Fruit fly (Drosophila melanogaster) whole organism, embryonic: ENCODE measurements around the gene CG9682.

ENCODE experiments used
- ATbp ChIP-seq: fragments of 200-800 bp; sonication (Bioruptor generic); optimal IDR thresholded peaks from 2 replicates; lab custom pipeline; 2017; ENCODE audit warnings: missing biosample characterization, mild to moderate bottlenecking, missing genetic modification characterization, missing genetic modification reagents
- Abd-B ChIP-seq: fragments of 200-800 bp; sonication (Bioruptor generic); optimal IDR thresholded peaks from 2 replicates; lab custom pipeline; 2018; ENCODE audit warnings: missing biosample characterization, mild to moderate bottlenecking, missing genetic modification characterization, moderate library complexity
- Antp ChIP-seq: fragments of 200-800 bp; sonication (Bioruptor generic); optimal IDR thresholded peaks from 3 replicates; lab custom pipeline; 2016; ENCODE audit warnings: missing biosample characterization, missing genetic modification characterization
- Awh ChIP-seq: fragments of 200-800 bp; sonication (Bioruptor generic); IDR thresholded peaks from 2 replicates; pipeline ENCODE4, ENCODE4 v1.3.6; 2022; ENCODE audit warnings: missing biosample characterization, missing genetic modification characterization
- CG10565 ChIP-seq: fragments of 200-800 bp; sonication (Bioruptor generic); optimal IDR thresholded peaks from 3 replicates; lab custom pipeline; 2016; ENCODE audit warnings: missing biosample characterization, mild to moderate bottlenecking, missing genetic modification characterization
- CG12299 ChIP-seq: fragments of 200-800 bp; sonication (Bioruptor generic); optimal IDR thresholded peaks from 2 replicates; lab custom pipeline; 2018; ENCODE audit warnings: missing biosample characterization, mild to moderate bottlenecking, missing genetic modification characterization
- CG13123 ChIP-seq: fragments of 200-800 bp; sonication (Bioruptor generic); optimal IDR thresholded peaks from 2 replicates; lab custom pipeline; 2016; ENCODE audit warnings: missing biosample characterization, missing genetic modification characterization
- CG13775 ChIP-seq: fragments of 200-800 bp; sonication (Bioruptor generic); optimal IDR thresholded peaks from 3 replicates; lab custom pipeline; 2017; ENCODE audit warnings: missing biosample characterization, mild to moderate bottlenecking, missing genetic modification characterization
- CG15479 ChIP-seq: fragments of 200-800 bp; sonication (Bioruptor generic); optimal IDR thresholded peaks from 3 replicates; lab custom pipeline; 2019; ENCODE audit warnings: missing biosample characterization, mild to moderate bottlenecking, missing genetic modification characterization, moderate library complexity
- CG17359 ChIP-seq: fragments of 200-800 bp; sonication (Bioruptor generic); optimal IDR thresholded peaks from 3 replicates; lab custom pipeline; 2018; ENCODE audit warnings: missing biosample characterization, mild to moderate bottlenecking, missing genetic modification characterization, moderate library complexity
- CG17361 ChIP-seq: fragments of 200-800 bp; sonication (Bioruptor generic); IDR thresholded peaks from 3 replicates; pipeline ENCODE4 v1.3.6; 2022; ENCODE audit warnings: missing biosample characterization, missing genetic modification characterization
- CG17568 ChIP-seq: fragments of 200-800 bp; sonication (Bioruptor generic); optimal IDR thresholded peaks from 2 replicates; lab custom pipeline; 2018; ENCODE audit warnings: missing biosample characterization, mild to moderate bottlenecking, missing genetic modification characterization, moderate library complexity
- CG17802 ChIP-seq: fragments of 200-800 bp; sonication (Bioruptor generic); optimal IDR thresholded peaks from 2 replicates; lab custom pipeline; 2018; ENCODE audit warnings: missing biosample characterization, mild to moderate bottlenecking, missing genetic modification characterization, moderate library complexity
- CG1792 ChIP-seq: fragments of 200-800 bp; sonication (Bioruptor generic); optimal IDR thresholded peaks from 2 replicates; lab custom pipeline; 2016; ENCODE audit warnings: missing biosample characterization, missing genetic modification characterization
- CG32767 ChIP-seq: fragments of 200-800 bp; sonication (Bioruptor generic); IDR thresholded peaks from 2 replicates; pipeline ENCODE4 v1.3.6; 2022; ENCODE audit warnings: missing biosample characterization, missing genetic modification characterization
- CG3407 ChIP-seq: fragments of 200-800 bp; sonication (Bioruptor generic); optimal IDR thresholded peaks from 2 replicates; lab custom pipeline; 2018; ENCODE audit warnings: missing biosample characterization, mild to moderate bottlenecking, missing genetic modification characterization
- CG42726 ChIP-seq: fragments of 200-800 bp; sonication (Bioruptor generic); IDR thresholded peaks from 2 replicates; pipeline ENCODE4 v1.3.6; 2022; ENCODE audit warnings: missing biosample characterization, missing genetic modification characterization; ENCODE audit not compliant: partially characterized antibody
- CG6175 ChIP-seq: fragments of 200-800 bp; sonication (Bioruptor generic); IDR thresholded peaks from 3 replicates; pipeline ENCODE4 v1.3.6; 2022; ENCODE audit warnings: missing biosample characterization, missing genetic modification characterization
- CG7745 ChIP-seq: fragments of 200-800 bp; sonication (Bioruptor generic); optimal IDR thresholded peaks from 2 replicates; lab custom pipeline; 2018; ENCODE audit warnings: missing biosample characterization, mild to moderate bottlenecking, missing genetic modification characterization, moderate library complexity
- CG8924 ChIP-seq: fragments of 200-800 bp; optimal IDR thresholded peaks from 3 replicates; lab custom pipeline; 2019; ENCODE audit warnings: missing biosample characterization, mild to moderate bottlenecking, missing genetic modification characterization, moderate library complexity
- CG9727 ChIP-seq: fragments of 200-800 bp; sonication (Bioruptor generic); optimal IDR thresholded peaks from 3 replicates; lab custom pipeline; 2017; ENCODE audit warnings: missing biosample characterization, mild to moderate bottlenecking, missing genetic modification characterization
- Drgx ChIP-seq: fragments of 200-800 bp; sonication (Bioruptor generic); IDR thresholded peaks from 2 replicates; pipeline ENCODE4 v1.3.6; 2022; ENCODE audit warnings: missing biosample characterization, missing genetic modification characterization
- H2.0 ChIP-seq: fragments of 200-800 bp; sonication (Bioruptor generic); IDR thresholded peaks from 2 replicates; pipeline ENCODE4 v1.3.6; 2022; ENCODE audit warnings: missing biosample characterization, missing genetic modification characterization
- Hr51 ChIP-seq, 2 experiments: fragments of 200-800 bp; sonication (Bioruptor generic); optimal IDR thresholded peaks; 2 replicates in 1 of 2; 3 replicates in 1 of 2; lab custom pipeline; 2016 to 2018; ENCODE audit warnings: missing biosample characterization in 2 of 2, missing genetic modification characterization in 2 of 2, mild to moderate bottlenecking in 1 of 2, moderate library complexity in 1 of 2
- Hsf ChIP-seq: fragments of 200-800 bp; sonication (Bioruptor generic); optimal IDR thresholded peaks from 3 replicates; lab custom pipeline; 2016; ENCODE audit warnings: missing biosample characterization, missing genetic modification characterization
- NC2β ChIP-seq: fragments of 200-800 bp; sonication (Bioruptor generic); optimal IDR thresholded peaks from 2 replicates; lab custom pipeline; 2016; ENCODE audit warnings: missing biosample characterization, missing genetic modification characterization
- Nf-YC ChIP-seq: fragments of 200-800 bp; optimal IDR thresholded peaks from 3 replicates; lab custom pipeline; 2019; ENCODE audit warnings: missing biosample characterization, mild to moderate bottlenecking, missing genetic modification characterization, moderate library complexity
- Sox100B ChIP-seq: fragments of 200-800 bp; sonication (Bioruptor generic); optimal IDR thresholded peaks from 3 replicates; lab custom pipeline; 2018; ENCODE audit warnings: missing biosample characterization, mild to moderate bottlenecking, missing genetic modification characterization
- Spps ChIP-seq: fragments of 200-800 bp; sonication (Bioruptor generic); optimal IDR thresholded peaks from 2 replicates; lab custom pipeline; 2018; ENCODE audit warnings: missing biosample characterization, mild to moderate bottlenecking, missing genetic modification characterization
- Tbp ChIP-seq: fragments of >200 bp; optimal IDR thresholded peaks from 2 replicates; lab custom pipeline; 2018; ENCODE audit warnings: missing biosample characterization, missing genetic modification characterization
- ap ChIP-seq: fragments of 200-800 bp; sonication (Bioruptor generic); IDR thresholded peaks from 2 replicates; pipeline ENCODE4 v1.3.6; 2022; ENCODE audit warnings: missing biosample characterization, missing genetic modification characterization
- ci ChIP-seq: fragments of 200-800 bp; sonication (Bioruptor generic); IDR thresholded peaks from 3 replicates; pipeline ENCODE4 v1.3.6; 2022; ENCODE audit warnings: missing biosample characterization, missing genetic modification characterization
- crc ChIP-seq: fragments of 200-800 bp; sonication (Bioruptor generic); optimal IDR thresholded peaks from 2 replicates; lab custom pipeline; 2016; ENCODE audit warnings: missing biosample characterization, missing genetic modification characterization
- croc ChIP-seq: fragments of 200-800 bp; sonication (Bioruptor generic); conservative IDR thresholded peaks from 3 replicates; pipeline ENCODE4 v1.3.6; 2022; ENCODE audit warnings: missing biosample characterization, missing genetic modification characterization
- ems ChIP-seq: fragments of 200-800 bp; sonication (Bioruptor generic); optimal IDR thresholded peaks from 3 replicates; lab custom pipeline; 2016; ENCODE audit warnings: missing biosample characterization, missing genetic modification characterization
- ewg ChIP-seq: fragments of 200-800 bp; sonication (Bioruptor generic); optimal IDR thresholded peaks from 3 replicates; lab custom pipeline; 2017; ENCODE audit warnings: mild to moderate bottlenecking, missing biosample characterization, missing genetic modification reagents, missing genetic modification characterization
- fru ChIP-seq: fragments of >200 bp; optimal IDR thresholded peaks from 2 replicates; lab custom pipeline; 2017
- gcm2 ChIP-seq: fragments of 200-800 bp; sonication (Bioruptor generic); optimal IDR thresholded peaks from 2 replicates; lab custom pipeline; 2016; ENCODE audit warnings: missing biosample characterization, missing genetic modification characterization
- gfzf ChIP-seq: fragments of 200-800 bp; sonication (Bioruptor generic); optimal IDR thresholded peaks from 2 replicates; lab custom pipeline; 2016; ENCODE audit warnings: missing biosample characterization, mild to moderate bottlenecking, missing genetic modification characterization, moderate library complexity
- hbn ChIP-seq: fragments of 200-800 bp; sonication (Bioruptor generic); IDR thresholded peaks from 2 replicates; pipeline ENCODE4 v1.3.6; 2022; ENCODE audit warnings: missing biosample characterization, missing genetic modification characterization; ENCODE audit not compliant: partially characterized antibody
- kay ChIP-seq: fragments of 200-800 bp; sonication (Bioruptor generic); optimal IDR thresholded peaks from 2 replicates; lab custom pipeline; 2016; ENCODE audit warnings: missing biosample characterization, missing genetic modification characterization
- otp ChIP-seq: fragments of 200-800 bp; sonication (Bioruptor generic); IDR thresholded peaks from 3 replicates; pipeline ENCODE4, ENCODE4 v1.3.6; 2022; ENCODE audit warnings: missing biosample characterization, missing genetic modification characterization
- prd ChIP-seq, 3 experiments: fragments of >200 bp in 2 of 3; fragments of 200-800 bp in 1 of 3; sonication (Bioruptor generic) in 1 of 3; optimal IDR thresholded peaks in 2 of 3; IDR thresholded peaks in 1 of 3; 2 replicates in 2 of 3; 3 replicates in 1 of 3; pipeline versions ENCODE4 v1.3.6 to Lab custom; 2017 to 2022; ENCODE audit warnings: missing biosample characterization in 1 of 3, missing genetic modification characterization in 1 of 3
- ranshi ChIP-seq: fragments of 200-800 bp; sonication (Bioruptor generic); IDR thresholded peaks from 2 replicates; pipeline ENCODE4 v1.3.6; 2022; ENCODE audit warnings: missing biosample characterization, missing genetic modification characterization
- ssp ChIP-seq: fragments of 200-800 bp; sonication (Bioruptor generic); IDR thresholded peaks from 2 replicates; pipeline ENCODE4 v1.3.6; 2022; ENCODE audit warnings: missing biosample characterization, missing genetic modification characterization
- ttk ChIP-seq: fragments of 200-800 bp; sonication (Bioruptor generic); IDR thresholded peaks from 2 replicates; pipeline ENCODE4 v2.1.2; 2022; ENCODE audit warnings: missing biosample characterization, missing genetic modification characterization
- vfl ChIP-seq: fragments of 200-800 bp; sonication (Bioruptor generic); optimal IDR thresholded peaks from 2 replicates; lab custom pipeline; 2016; ENCODE audit warnings: missing biosample characterization, missing genetic modification characterization
- wdn ChIP-seq: fragments of 200-800 bp; sonication (Bioruptor generic); IDR thresholded peaks from 2 replicates; pipeline ENCODE4 v1.3.6; 2022; ENCODE audit warnings: missing biosample characterization, missing genetic modification characterization
- zf30C ChIP-seq: fragments of 200-800 bp; sonication (Bioruptor generic); optimal IDR thresholded peaks from 3 replicates; lab custom pipeline; 2018; ENCODE audit warnings: missing biosample characterization, mild to moderate bottlenecking, missing genetic modification characterization

CG9682 gene

DNA sequence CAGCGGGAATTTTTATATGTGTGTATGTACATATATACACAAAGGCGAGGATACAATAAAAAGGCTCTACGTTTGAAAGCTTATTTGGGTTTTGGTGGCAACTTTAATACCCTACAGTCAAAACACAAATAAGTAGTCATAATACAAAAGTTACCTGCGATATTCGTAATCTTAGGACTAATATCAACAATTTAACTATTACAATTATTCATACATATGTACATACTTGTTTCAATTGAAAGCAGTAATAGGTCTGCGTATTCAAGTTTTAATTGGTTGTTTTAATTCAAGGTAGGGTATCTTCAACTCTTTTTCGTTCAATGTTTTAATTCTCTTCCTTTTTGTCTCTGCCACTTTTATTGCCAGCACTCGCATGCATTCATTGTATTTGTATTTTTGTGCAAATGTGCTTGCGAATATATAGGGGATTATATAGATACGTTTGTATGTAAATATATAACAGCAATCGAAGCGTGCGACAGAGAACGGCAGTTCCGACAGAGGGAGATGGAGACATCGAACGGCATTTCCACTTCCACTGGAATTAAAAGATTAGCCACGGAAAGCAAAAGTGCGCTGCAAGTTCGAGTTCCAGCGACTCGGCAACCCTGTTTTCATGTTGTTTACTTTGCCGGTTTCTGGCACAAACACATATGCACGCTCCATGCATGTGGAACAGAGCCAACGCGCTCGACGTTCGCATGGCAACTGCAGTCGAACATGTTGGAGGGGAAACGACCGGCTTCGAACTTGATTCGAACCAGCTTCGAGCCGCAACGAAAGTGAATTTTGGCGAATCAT is 26.0 kb downstream of the CG9682 start (continued):
- TF ChIP-seq CG1792, result no peak
- TF ChIP-seq ewg (GFP tag; lab: Kevin White, UChicago), result peak; percentile 40
- peak; percentile 53 for TF ChIP-seq ATbp (GFP tag; lab: Kevin White, UChicago)
- TF ChIP-seq CG7745 (tag; lab: Kevin White, UChicago), result peak; percentile 13
- TF ChIP-seq CG32767 (GFP tag; lab: Robert Waterston, UW), result no peak
- no peak for TF ChIP-seq hbn (GFP tag; lab: Robert Waterston, UW)
- TF ChIP-seq Drgx (GFP tag; lab: Robert Waterston, UW), result peak; percentile 73
- TF ChIP-seq CG6175, result no peak
- TF ChIP-seq CG9727, result peak; percentile 34
- no peak for TF ChIP-seq CG12299
- TF ChIP-seq Spps (tag; lab: Kevin White, UChicago), result peak; percentile 32
- no peak for TF ChIP-seq ap (GFP tag; lab: Robert Waterston, UW)
- TF ChIP-seq CG42726 (GFP tag; lab: Robert Waterston, UW), result 0 out of 2 replicates have a peak, but pooled peaks have one; percentile 8
- peak; percentile 54 for TF ChIP-seq Antp (GFP tag; lab: Kevin White, UChicago)
- TF ChIP-seq ranshi (GFP tag; lab: Robert Waterston, UW), result peak; percentile 48; the same call in 1 of the 2 replicates
- no peak for TF ChIP-seq CG17361
- no peak for TF ChIP-seq CG17568
- peak; percentile 17; the same call in 1 of the 3 replicates for TF ChIP-seq otp
- no peak for TF ChIP-seq CG10565
- TF ChIP-seq CG3407 (GFP tag; lab: Kevin White, UChicago), result peak; percentile 51
- peak; percentile 32 for TF ChIP-seq CG13775 (GFP tag; lab: Kevin White, UChicago)
- TF ChIP-seq Sox100B (GFP tag; lab: Kevin White, UChicago), result peak; percentile 12
- TF ChIP-seq fru (lab: Kevin White, UChicago), result no peak
- TF ChIP-seq ssp (GFP tag; lab: Robert Waterston, UW), result 0 out of 2 replicates have a peak, but pooled peaks have one; percentile 21
- no peak for TF ChIP-seq CG13123 (GFP tag; lab: Kevin White, UChicago)
- TF ChIP-seq croc, result peak; percentile 25; the same call in 2 of the 3 replicates
- TF ChIP-seq ci (GFP tag; lab: Robert Waterston, UW), result peak; percentile 85
- TF ChIP-seq vfl (GFP tag; lab: Kevin White, UChicago), result no peak
- TF ChIP-seq H2.0 (GFP tag; lab: Robert Waterston, UW), result peak; percentile 43; the same call in 1 of the 2 replicates
- no peak for TF ChIP-seq Tbp (GFP tag; lab: Kevin White, UChicago)
- TF ChIP-seq Hsf, result peak; percentile 37
- peak; percentile 21 to 34 for TF ChIP-seq Hr51 (GFP tag; optimal IDR thresholded peaks at IDR 0.05; lab: Kevin White, UChicago)
- peak; percentile 33 for TF ChIP-seq Nf-YC (tag; lab: Kevin White, UChicago)
- TF ChIP-seq CG15479, result no peak
- peak; percentile 24 for TF ChIP-seq Abd-B
- TF ChIP-seq gfzf (GFP tag; lab: Kevin White, UChicago), result no peak
- TF ChIP-seq crc, result peak; percentile 23
- TF ChIP-seq ems, result peak; percentile 33
- no peak for TF ChIP-seq ttk (GFP tag; lab: Robert Waterston, UW)
- peak; percentile 3 for TF ChIP-seq gcm2
- peak; percentile 53 for TF ChIP-seq NC2β (GFP tag; lab: Kevin White, UChicago)
- TF ChIP-seq kay (GFP tag; lab: Kevin White, UChicago), result no peak
- TF ChIP-seq CG17359, result peak; percentile 48
- no peak for TF ChIP-seq prd (optimal IDR thresholded peaks at IDR 0.05; lab: Kevin White, UChicago)
- peak; percentile 35; the same call in 1 of the 3 replicates for TF ChIP-seq prd (GFP tag; IDR thresholded peaks at IDR 0.05; lab: Robert Waterston, UW)
- TF ChIP-seq zf30C, result no peak
- TF ChIP-seq CG8924, result peak; percentile 17
- no peak for TF ChIP-seq wdn
- no peak for TF ChIP-seq CG17802 (tag; lab: Kevin White, UChicago)
- no peak for TF ChIP-seq Awh (GFP tag; lab: Robert Waterston, UW)
